Worm (Caenorhabditis elegans) whole organism, early embryonic: ENCODE measurements around the gene Y73C8B.9.

ENCODE experiments used
- B0310.2 ChIP-seq: sonication (generic microtip); optimal IDR thresholded peaks from 2 replicates; lab custom pipeline; 2016; ENCODE audit warnings: mild to moderate bottlenecking, missing genetic modification characterization, missing compliant biosample characterization
- F13C5.2 ChIP-seq: sonication (generic microtip); optimal IDR thresholded peaks from 2 replicates; lab custom pipeline; 2017; ENCODE audit warnings: mild to moderate bottlenecking, missing genetic modification characterization, inconsistent platforms, missing compliant biosample characterization
- aly-1 ChIP-seq: sonication (generic microtip); optimal IDR thresholded peaks from 2 replicates; lab custom pipeline; 2016; ENCODE audit warnings: missing genetic modification characterization, missing compliant biosample characterization
- flt-1 ChIP-seq: fragments of 200-800 bp; sonication (Bioruptor generic); IDR thresholded peaks from 2 replicates; pipeline ENCODE4 v1.3.6; 2022; ENCODE audit warnings: missing genetic modification characterization, missing compliant biosample characterization

ce11 chrV:3204433-3204832 is 11.1 kb downstream of the Y73C8B.9 start:
- TF ChIP-seq F13C5.2 (tag; lab: Kevin White, UChicago) (no peak), flt-1 (no peak), aly-1 (no peak), B0310.2 (tag; lab: Kevin White, UChicago) (no peak)
